Worm (Caenorhabditis elegans) whole organism, late embryonic: Measurements from ENCODE around the gene hrpk-2.

ENCODE experiments used
- C08G9.2 ChIP-seq: sonication (generic microtip); optimal IDR thresholded peaks from 2 replicates; lab custom pipeline; 2016; ENCODE audit warnings: mild to moderate bottlenecking, missing genetic modification characterization, moderate library complexity, missing compliant biosample characterization
- F13H6.1 ChIP-seq: sonication (generic microtip); optimal IDR thresholded peaks from 2 replicates; lab custom pipeline; 2016; ENCODE audit warnings: missing genetic modification characterization, missing compliant biosample characterization
- K09A11.1 ChIP-seq: sonication (generic microtip); optimal IDR thresholded peaks from 2 replicates; lab custom pipeline; 2017; ENCODE audit warnings: antibody characterized with exemption, mild to moderate bottlenecking, missing genetic modification characterization, missing compliant biosample characterization; ENCODE audit not compliant: insufficient read depth
- T23F11.4 ChIP-seq: fragments of 200-800 bp; sonication (Bioruptor generic); optimal IDR thresholded peaks from 2 replicates; lab custom pipeline; 2018; ENCODE audit warnings: mild to moderate bottlenecking, missing genetic modification characterization, missing compliant biosample characterization
- ahr-1 ChIP-seq: sonication (generic microtip); optimal IDR thresholded peaks from 2 replicates; lab custom pipeline; 2016; ENCODE audit warnings: missing genetic modification characterization, missing compliant biosample characterization
- ceh-14 ChIP-seq: sonication (generic microtip); optimal IDR thresholded peaks from 2 replicates; lab custom pipeline; 2016; ENCODE audit warnings: missing genotype, missing genetic modification characterization, missing compliant biosample characterization
- ceh-19 ChIP-seq: fragments of 200-800 bp; sonication (Bioruptor generic); optimal IDR thresholded peaks from 2 replicates; lab custom pipeline; 2018; ENCODE audit warnings: mild to moderate bottlenecking, missing genetic modification characterization, missing compliant biosample characterization
- ceh-22 ChIP-seq: sonication (generic microtip); optimal IDR thresholded peaks from 2 replicates; lab custom pipeline; 2017; ENCODE audit warnings: missing biosample characterization, missing genetic modification characterization
- ceh-24 ChIP-seq: sonication (generic microtip); optimal IDR thresholded peaks from 2 replicates; lab custom pipeline; 2016; ENCODE audit warnings: mild to moderate bottlenecking, missing genetic modification characterization, missing compliant biosample characterization
- ceh-30 ChIP-seq: fragments of 150-350 bp; optimal IDR thresholded peaks from 2 replicates; lab custom pipeline; 2014; ENCODE audit warnings: missing biosample characterization, missing genetic modification characterization
- ceh-31 ChIP-seq: sonication (generic microtip); optimal IDR thresholded peaks from 2 replicates; lab custom pipeline; 2016; ENCODE audit warnings: missing genetic modification characterization, missing compliant biosample characterization
- ceh-48 ChIP-seq: sonication (generic microtip); optimal IDR thresholded peaks from 2 replicates; lab custom pipeline; 2016; ENCODE audit warnings: missing genetic modification characterization, inconsistent platforms, missing compliant biosample characterization
- che-1 ChIP-seq: sonication (generic microtip); optimal IDR thresholded peaks from 2 replicates; lab custom pipeline; 2016; ENCODE audit warnings: mild to moderate bottlenecking, missing genetic modification characterization, missing compliant biosample characterization
- dve-1 ChIP-seq: sonication (generic microtip); optimal IDR thresholded peaks from 2 replicates; lab custom pipeline; 2017; ENCODE audit warnings: antibody characterized with exemption, mild to moderate bottlenecking, missing genetic modification characterization, missing compliant biosample characterization
- elt-4 ChIP-seq: sonication (generic microtip); optimal IDR thresholded peaks from 2 replicates; lab custom pipeline; 2016; ENCODE audit warnings: missing genetic modification characterization, missing compliant biosample characterization
- eyg-1 ChIP-seq: sonication (generic microtip); optimal IDR thresholded peaks from 2 replicates; lab custom pipeline; 2016; ENCODE audit warnings: missing genotype, missing genetic modification characterization, missing compliant biosample characterization
- fax-1 ChIP-seq: sonication (generic microtip); optimal IDR thresholded peaks from 2 replicates; lab custom pipeline; 2016; ENCODE audit warnings: missing genotype, missing genetic modification characterization, missing compliant biosample characterization
- hlh-6 ChIP-seq: sonication (generic microtip); optimal IDR thresholded peaks from 2 replicates; lab custom pipeline; 2016; ENCODE audit warnings: missing genotype, missing genetic modification characterization, missing compliant biosample characterization
- lin-11 ChIP-seq: fragments of 200-800 bp; sonication (Bioruptor generic); optimal IDR thresholded peaks from 2 replicates; lab custom pipeline; 2018; ENCODE audit warnings: mild to moderate bottlenecking, missing genetic modification characterization, missing compliant biosample characterization
- mec-3 ChIP-seq: sonication (generic microtip); optimal IDR thresholded peaks from 2 replicates; lab custom pipeline; 2016; ENCODE audit warnings: borderline replicate concordance, missing genetic modification characterization, missing compliant biosample characterization
- nfya-1 ChIP-seq: sonication (generic microtip); optimal IDR thresholded peaks from 2 replicates; lab custom pipeline; 2017; ENCODE audit warnings: missing genetic modification characterization, mild to moderate bottlenecking, missing compliant biosample characterization, antibody characterized with exemption, moderate library complexity
- nhr-11 ChIP-seq: fragments of 150-350 bp; optimal IDR thresholded peaks from 2 replicates; lab custom pipeline; 2014; ENCODE audit warnings: missing biosample characterization, missing genetic modification characterization
- pat-9 ChIP-seq: fragments of 200-800 bp; sonication (Bioruptor generic); optimal IDR thresholded peaks from 2 replicates; lab custom pipeline; 2018; ENCODE audit warnings: mild to moderate bottlenecking, missing genetic modification characterization, moderate library complexity, missing compliant biosample characterization
- pros-1 ChIP-seq: fragments of 150-350 bp; optimal IDR thresholded peaks from 2 replicates; lab custom pipeline; 2014; ENCODE audit warnings: missing biosample characterization, missing genetic modification reagents, missing genetic modification characterization
- rnt-1 ChIP-seq: sonication (generic microtip); optimal IDR thresholded peaks from 2 replicates; lab custom pipeline; 2016; ENCODE audit warnings: missing genetic modification characterization, missing compliant biosample characterization
- sdc-2 ChIP-seq: sonication (generic microtip); optimal IDR thresholded peaks from 2 replicates; lab custom pipeline; 2016; ENCODE audit warnings: missing genotype, missing genetic modification characterization, missing compliant biosample characterization
- sox-4 ChIP-seq: sonication (generic microtip); optimal IDR thresholded peaks from 2 replicates; lab custom pipeline; 2017; ENCODE audit warnings: mild to moderate bottlenecking, missing genetic modification characterization, inconsistent platforms, missing compliant biosample characterization
- syd-9 ChIP-seq: sonication (generic microtip); optimal IDR thresholded peaks from 2 replicates; lab custom pipeline; 2016; ENCODE audit warnings: mild to moderate bottlenecking, missing genetic modification characterization, moderate library complexity, missing compliant biosample characterization
- tbx-2 ChIP-seq: sonication (generic microtip); optimal IDR thresholded peaks from 2 replicates; lab custom pipeline; 2016; ENCODE audit warnings: missing genetic modification characterization, missing compliant biosample characterization
- tbx-7 ChIP-seq: sonication (generic microtip); optimal IDR thresholded peaks from 2 replicates; lab custom pipeline; 2016; ENCODE audit warnings: missing genotype, missing genetic modification characterization, missing compliant biosample characterization
- ttx-3 ChIP-seq: sonication (generic microtip); optimal IDR thresholded peaks from 2 replicates; lab custom pipeline; 2016; ENCODE audit warnings: missing genetic modification reagents, missing genetic modification characterization, missing compliant biosample characterization
- unc-42 ChIP-seq: sonication (generic microtip); optimal IDR thresholded peaks from 2 replicates; lab custom pipeline; 2016; ENCODE audit warnings: missing genotype, missing genetic modification characterization, missing compliant biosample characterization
- unc-55 ChIP-seq: sonication (generic microtip); optimal IDR thresholded peaks from 2 replicates; lab custom pipeline; 2017; ENCODE audit warnings: missing biosample characterization, missing genetic modification reagents, missing genetic modification characterization

Gene hrpk-2

DNA sequence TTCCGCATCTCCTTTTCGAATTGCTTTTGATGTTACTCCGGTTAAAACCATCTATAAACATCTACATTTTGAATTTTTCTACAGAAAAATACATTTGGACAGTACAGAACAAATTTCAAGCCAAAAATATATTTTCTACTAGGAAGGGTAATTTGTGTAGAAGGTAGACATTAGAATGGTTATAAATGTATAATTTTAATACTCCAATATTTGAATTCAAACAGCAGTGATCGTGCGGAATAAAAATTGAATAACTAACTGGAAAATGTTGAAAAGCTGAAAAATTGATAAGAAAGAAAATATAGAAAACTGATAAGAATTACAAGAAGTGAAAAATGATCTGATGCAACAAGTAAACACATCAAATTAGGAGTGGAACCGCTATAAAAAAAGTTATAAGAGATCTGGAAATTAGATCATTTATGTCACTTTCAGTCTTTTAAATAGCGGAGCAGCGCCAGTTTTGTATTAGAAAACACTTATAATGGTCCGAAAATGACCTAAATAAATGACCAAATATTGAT is 39.9 kb upstream of the hrpk-2 start, which contains the start of gene gsto-1:
Gene gsto-1 (minus strand): TSS at position 51 of the 524 bp plus-strand sequence.
- TF ChIP-seq unc-55 (GFP tag; lab: Kevin White, UChicago) (no peak), tbx-7 (tag; lab: Kevin White, UChicago) (no peak), eyg-1 (tag; lab: Kevin White, UChicago) (no peak), ceh-31 (no peak), K09A11.1 (tag; lab: Kevin White, UChicago) (no peak), unc-42 (no peak), che-1 (tag; lab: Kevin White, UChicago) (no peak), ahr-1 (tag; lab: Kevin White, UChicago) (no peak), elt-4 (tag; lab: Kevin White, UChicago) (no peak), sdc-2 (no peak), sox-4 (tag; lab: Kevin White, UChicago) (no peak), F13H6.1 (tag; lab: Kevin White, UChicago) (no peak), C08G9.2 (tag; lab: Kevin White, UChicago) (no peak), hlh-6 (tag; lab: Kevin White, UChicago) (no peak)

ce11 chrIII:7947677-7948076 is 39.2 kb upstream of the hrpk-2 start:
- TF ChIP-seq ceh-22 (tag; lab: Kevin White, UChicago) (no peak), unc-42 (no peak), syd-9 (tag; lab: Kevin White, UChicago) (no peak), nhr-11 (tag; lab: Kevin White, UChicago) (no peak), pat-9 (tag; lab: Kevin White, UChicago) (no peak), che-1 (tag; lab: Kevin White, UChicago) (no peak), lin-11 (tag; lab: Kevin White, UChicago) (no peak), pros-1 (tag; lab: Kevin White, UChicago) (no peak), sox-4 (tag; lab: Kevin White, UChicago) (no peak), tbx-7 (tag; lab: Kevin White, UChicago) (no peak), K09A11.1 (tag; lab: Kevin White, UChicago) (no peak), tbx-2 (tag; lab: Kevin White, UChicago) (no peak), ahr-1 (tag; lab: Kevin White, UChicago) (no peak), sdc-2 (no peak)
- TF ChIP-seq, all 69 proteins: peak for 0

- TF ChIP-seq ceh-24 (tag; lab: Kevin White, UChicago) = no peak
- TF ChIP-seq mec-3 = no peak
- TF ChIP-seq fax-1 (tag; lab: Kevin White, UChicago) = no peak
- no peak for TF ChIP-seq ttx-3 (tag; lab: Kevin White, UChicago)
Observed at ce11 chrIII:7948802-7949201, 38.1 kb upstream of the hrpk-2 start, which contains the start of gene col-90. Gene col-90, plus strand, starts transcription at chrIII:7948838.

DNA sequence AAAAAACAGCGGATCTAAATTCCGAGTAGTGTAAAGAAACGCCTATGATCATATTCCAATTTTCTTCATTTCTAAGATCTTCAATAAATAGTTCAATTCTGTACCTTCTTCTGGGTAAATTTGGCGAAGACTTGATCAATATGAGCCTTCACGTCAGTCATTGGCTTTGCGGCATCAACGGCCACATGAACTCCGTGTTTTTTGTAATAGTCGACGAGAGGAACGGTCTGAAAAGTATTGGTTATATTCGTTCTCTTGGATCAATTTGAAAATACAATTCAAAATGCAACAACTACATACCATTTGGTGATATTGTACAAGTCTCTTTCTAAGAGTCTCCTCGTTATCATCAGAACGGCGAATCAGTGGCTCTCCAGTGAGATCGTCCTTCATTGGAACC is 36.5 kb upstream of the hrpk-2 start:
- no peak for TF ChIP-seq rnt-1 (tag; lab: Kevin White, UChicago)
- no peak for TF ChIP-seq nfya-1
- TF ChIP-seq T23F11.4 (GFP tag; lab: Kevin White, UChicago) = no peak
- no peak for TF ChIP-seq mec-3
- TF ChIP-seq dve-1 (tag; lab: Kevin White, UChicago) = no peak
- no peak for TF ChIP-seq ceh-48
- no peak for TF ChIP-seq ceh-19 (GFP tag; lab: Kevin White, UChicago)
- no peak for TF ChIP-seq ceh-30 (tag; lab: Kevin White, UChicago)
- no peak for TF ChIP-seq tbx-2 (tag; lab: Kevin White, UChicago)
- TF ChIP-seq ceh-14 (tag; lab: Kevin White, UChicago) = no peak
- no peak for TF ChIP-seq che-1 (tag; lab: Kevin White, UChicago)
